Worm (Caenorhabditis elegans) whole organism, L4 larva: Measurements from ENCODE around the gene srlf-3.

Experiments used
- F37D6.2 ChIP-seq: sonication (generic microtip); optimal IDR thresholded peaks from 2 replicates; lab custom pipeline; 2016; ENCODE audit warnings: mild to moderate bottlenecking, missing genetic modification characterization, missing compliant biosample characterization
- F44E2.7 ChIP-seq: fragments of 200-800 bp; sonication (Bioruptor generic); IDR thresholded peaks from 2 replicates; pipeline ENCODE4 v2.1.2; 2022; ENCODE audit warnings: missing genetic modification characterization, missing compliant biosample characterization
- R02D3.7 ChIP-seq: fragments of 150-350 bp; sonication (generic microtip); optimal IDR thresholded peaks from 3 replicates; lab custom pipeline; 2014; ENCODE audit warnings: missing biosample characterization, missing genetic modification characterization
- T20F7.1 ChIP-seq: fragments of 200-800 bp; sonication (Bioruptor generic); optimal IDR thresholded peaks from 2 replicates; lab custom pipeline; 2018; ENCODE audit warnings: mild to moderate bottlenecking, missing genetic modification characterization, missing compliant biosample characterization
- Y105C5A.15 ChIP-seq: fragments of 200-800 bp; sonication (Bioruptor generic); IDR thresholded peaks from 2 replicates; pipeline ENCODE4 v1.3.6; 2022; ENCODE audit warnings: missing genetic modification characterization, missing compliant biosample characterization
- Y48G9A.11 ChIP-seq: fragments of 200-800 bp; sonication (Bioruptor generic); IDR thresholded peaks from 2 replicates; pipeline ENCODE4 v1.3.6; 2022; ENCODE audit warnings: missing genetic modification reagents, missing genetic modification characterization, missing compliant biosample characterization
- ZK546.5 ChIP-seq, 2 experiments: sonication (generic microtip); optimal IDR thresholded peaks; 2 replicates each; lab custom pipeline; 2017; ENCODE audit warnings: missing biosample characterization in 2 of 2, missing genetic modification characterization in 2 of 2
- aha-1 ChIP-seq: fragments of 150-350 bp; peaks from one replicate; lab custom pipeline; 2014; ENCODE audit warnings: missing biosample characterization, missing genetic modification characterization
- ama-1 ChIP-seq: fragments of 150-350 bp; optimal IDR thresholded peaks from 2 replicates; lab custom pipeline; 2014; ENCODE audit warnings: inconsistent platforms, mixed read lengths
- arid-1 ChIP-seq: fragments of 200-800 bp; sonication (Bioruptor generic); conservative IDR thresholded peaks from 2 replicates; pipeline ENCODE4 v1.3.6; 2022; ENCODE audit warnings: missing genetic modification reagents, missing genetic modification characterization, missing compliant biosample characterization
- ceh-20 ChIP-seq: fragments of 200-800 bp; sonication (Bioruptor generic); IDR thresholded peaks from 2 replicates; pipeline ENCODE4 v1.3.6; 2022; ENCODE audit warnings: missing genetic modification reagents, missing genetic modification characterization, missing compliant biosample characterization
- ceh-28 ChIP-seq: fragments of 150-350 bp; optimal IDR thresholded peaks from 2 replicates; lab custom pipeline; 2014; ENCODE audit warnings: missing biosample characterization, missing genetic modification reagents, missing genetic modification characterization
- ceh-32 ChIP-seq: sonication (generic microtip); optimal IDR thresholded peaks from 2 replicates; lab custom pipeline; 2016; ENCODE audit warnings: mild to moderate bottlenecking, missing genetic modification characterization, missing compliant biosample characterization; ENCODE audit not compliant: poor library complexity
- ctbp-1 ChIP-seq: fragments of 200-800 bp; sonication (Bioruptor generic); IDR thresholded peaks from 2 replicates; pipeline ENCODE4 v1.3.6; 2022; ENCODE audit warnings: missing genetic modification reagents, missing genetic modification characterization, missing compliant biosample characterization
- daf-12 ChIP-seq: fragments of 150-350 bp; optimal IDR thresholded peaks from 2 replicates; lab custom pipeline; 2014; ENCODE audit warnings: missing biosample characterization, missing genetic modification reagents, missing genetic modification characterization
- dmd-6 ChIP-seq: fragments of 200-800 bp; sonication (Bioruptor generic); IDR thresholded peaks from 2 replicates; pipeline ENCODE4 v1.3.6; 2022; ENCODE audit warnings: missing genetic modification reagents, missing genetic modification characterization, missing compliant biosample characterization
- dmd-8 ChIP-seq: fragments of 200-800 bp; sonication (Bioruptor generic); IDR thresholded peaks from 2 replicates; pipeline ENCODE4 v1.3.6; 2022; ENCODE audit warnings: missing genetic modification characterization, missing compliant biosample characterization
- egl-27 ChIP-seq: sonication (generic microtip); optimal IDR thresholded peaks from 3 replicates; lab custom pipeline; 2017; ENCODE audit warnings: missing biosample characterization, missing genetic modification reagents, missing genetic modification characterization
- hif-1 ChIP-seq, 2 experiments: sonication (generic microtip); optimal IDR thresholded peaks; 2 replicates each; lab custom pipeline; 2016 to 2017; ENCODE audit warnings: missing compliant biosample characterization in 2 of 2, missing genetic modification characterization in 2 of 2, missing genetic modification reagents in 2 of 2, missing genotype in 2 of 2, mild to moderate bottlenecking in 1 of 2
- hmg-1.1 ChIP-seq: fragments of 200-800 bp; sonication (Bioruptor generic); IDR thresholded peaks from 2 replicates; pipeline ENCODE4 v1.3.6; 2022; ENCODE audit warnings: missing genetic modification reagents, missing genetic modification characterization, missing compliant biosample characterization
- jun-1 ChIP-seq: fragments of 150-350 bp; optimal IDR thresholded peaks from 2 replicates; lab custom pipeline; 2014; ENCODE audit warnings: missing biosample characterization, missing genetic modification reagents, missing genetic modification characterization
- lin-1 ChIP-seq: fragments of 200-800 bp; sonication (Bioruptor generic); IDR thresholded peaks from 2 replicates; pipeline ENCODE4 v1.3.6; 2022; ENCODE audit warnings: missing genetic modification reagents, missing genetic modification characterization, missing compliant biosample characterization
- lin-29 ChIP-seq: fragments of 200-800 bp; sonication (Bioruptor generic); IDR thresholded peaks from 2 replicates; pipeline ENCODE4 v1.3.6; 2022; ENCODE audit warnings: missing genetic modification reagents, missing genetic modification characterization, missing compliant biosample characterization
- madf-5 ChIP-seq, 2 experiments: fragments of 200-800 bp; sonication (Bioruptor generic); IDR thresholded peaks; 2 replicates each; pipeline ENCODE4 v1.3.6; 2022; ENCODE audit warnings: missing compliant biosample characterization in 2 of 2, missing genetic modification characterization in 2 of 2
- mdl-1 ChIP-seq, 2 experiments: fragments of 150-350 bp in 1 of 2; sonication (generic microtip) in 1 of 2; optimal IDR thresholded peaks; 2 replicates each; lab custom pipeline; 2014 to 2017; ENCODE audit warnings: missing biosample characterization in 2 of 2, missing genetic modification characterization in 2 of 2
- mep-1 ChIP-seq: fragments of 150-350 bp; sonication (generic microtip); optimal IDR thresholded peaks from 3 replicates; lab custom pipeline; 2014; ENCODE audit warnings: missing biosample characterization, missing genetic modification characterization
- nhr-102 ChIP-seq: sonication (generic microtip); optimal IDR thresholded peaks from 2 replicates; lab custom pipeline; 2016; ENCODE audit warnings: mild to moderate bottlenecking, missing genetic modification characterization, moderate library complexity, missing compliant biosample characterization
- nhr-11 ChIP-seq: fragments of 150-350 bp; optimal IDR thresholded peaks from 2 replicates; lab custom pipeline; 2014; ENCODE audit warnings: missing biosample characterization, missing genetic modification characterization
- nhr-111 ChIP-seq: fragments of 200-800 bp; sonication (Bioruptor generic); optimal IDR thresholded peaks from 2 replicates; lab custom pipeline; 2018; ENCODE audit warnings: mild to moderate bottlenecking, missing genetic modification characterization, missing compliant biosample characterization
- nhr-28 ChIP-seq: fragments of 150-350 bp; optimal IDR thresholded peaks from 2 replicates; lab custom pipeline; 2014; ENCODE audit warnings: missing biosample characterization, missing genetic modification characterization
- nhr-41 ChIP-seq: fragments of 200-800 bp; sonication (Bioruptor generic); IDR thresholded peaks from 2 replicates; pipeline ENCODE4 v1.3.6; 2022; ENCODE audit warnings: missing genetic modification reagents, missing genetic modification characterization, missing compliant biosample characterization
- nhr-42 ChIP-seq: fragments of 200-800 bp; sonication (Bioruptor generic); IDR thresholded peaks from 2 replicates; pipeline ENCODE4 v1.3.6; 2022; ENCODE audit warnings: missing genetic modification characterization, missing compliant biosample characterization
- pha-4 ChIP-seq, 2 experiments: fragments of 150-350 bp in 1 of 2; fragments of 200-800 bp in 1 of 2; sonication (Bioruptor generic) in 1 of 2; IDR thresholded peaks in 1 of 2; optimal IDR thresholded peaks in 1 of 2; 2 replicates each; pipeline versions ENCODE4 v1.3.6 to Lab custom; 2014 to 2022; ENCODE audit warnings: missing genetic modification characterization in 2 of 2, missing genetic modification reagents in 2 of 2, missing biosample characterization in 1 of 2, missing compliant biosample characterization in 1 of 2
- pqm-1 ChIP-seq: sonication (generic microtip); optimal IDR thresholded peaks from 2 replicates; lab custom pipeline; 2017; ENCODE audit warnings: missing biosample characterization, missing genetic modification characterization
- sdz-12 ChIP-seq: fragments of 200-800 bp; sonication (Bioruptor generic); optimal IDR thresholded peaks from 2 replicates; lab custom pipeline; 2018; ENCODE audit warnings: mild to moderate bottlenecking, missing genetic modification characterization, missing compliant biosample characterization
- set-16 ChIP-seq: fragments of 200-800 bp; sonication (Bioruptor generic); IDR thresholded peaks from 2 replicates; pipeline ENCODE4 v1.3.6; 2022; ENCODE audit warnings: missing genetic modification reagents, missing genetic modification characterization, missing compliant biosample characterization
- skn-1 ChIP-seq: fragments of 150-350 bp; optimal IDR thresholded peaks from 2 replicates; lab custom pipeline; 2014; ENCODE audit warnings: missing biosample characterization, missing genetic modification characterization
- snpc-4 ChIP-seq: fragments of 150-350 bp; optimal IDR thresholded peaks from 2 replicates; lab custom pipeline; 2014; ENCODE audit warnings: missing biosample characterization, missing genetic modification characterization
- tag-97 ChIP-seq: fragments of 200-800 bp; sonication (Bioruptor generic); IDR thresholded peaks from 2 replicates; pipeline ENCODE4 v1.3.6; 2022; ENCODE audit warnings: missing genetic modification characterization, missing compliant biosample characterization
- unc-130 ChIP-seq: sonication (generic microtip); optimal IDR thresholded peaks from 2 replicates; lab custom pipeline; 2016; ENCODE audit warnings: missing genetic modification reagents, missing genetic modification characterization, missing compliant biosample characterization
- unc-39 ChIP-seq: sonication (generic microtip); optimal IDR thresholded peaks from 2 replicates; lab custom pipeline; 2017; ENCODE audit warnings: missing biosample characterization, missing genetic modification characterization
- zip-11 ChIP-seq: fragments of 200-800 bp; sonication (Bioruptor generic); IDR thresholded peaks from 2 replicates; pipeline ENCODE4 v1.3.6; 2022; ENCODE audit warnings: missing genetic modification characterization, missing compliant biosample characterization
- ztf-11 ChIP-seq: fragments of 150-350 bp; optimal IDR thresholded peaks from 2 replicates; lab custom pipeline; 2014; ENCODE audit warnings: missing biosample characterization, missing genetic modification characterization

The srlf-3 gene

DNA sequence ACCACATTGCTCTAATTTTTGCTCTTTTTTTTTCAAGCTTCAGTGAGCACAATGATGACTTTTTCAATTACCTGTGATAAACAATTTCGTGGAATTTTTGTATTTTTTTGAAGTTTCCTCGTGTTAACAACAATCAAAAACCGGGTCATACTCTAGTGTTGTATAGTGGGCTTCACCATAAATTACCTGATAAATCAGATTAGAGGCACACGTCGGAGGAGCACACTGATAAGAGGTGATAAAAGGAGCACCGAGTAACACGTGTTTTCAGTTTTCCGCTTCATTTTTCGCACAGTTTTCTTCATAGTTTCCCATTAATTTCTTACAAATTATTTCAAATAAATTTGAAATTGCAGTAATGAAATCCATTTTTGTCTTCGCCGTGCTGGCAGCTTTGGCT is 6.0 kb upstream of the srlf-3 start, which contains the start of gene spp-8 (continued):
- TF ChIP-seq ceh-20 (GFP tag; lab: Robert Waterston, UW) (peak; percentile 92), ceh-32 (no peak), Y48G9A.11 (GFP tag; lab: Robert Waterston, UW) (no peak), mep-1 (no peak), nhr-41 (GFP tag; lab: Robert Waterston, UW) (no peak), F44E2.7 (GFP tag; lab: Robert Waterston, UW) (no peak), mdl-1 (tag; optimal IDR thresholded peaks at IDR 0.05; lab: Kevin White, UChicago) (peak in 1 of 2 experiments; percentile 74), sdz-12 (GFP tag; lab: Kevin White, UChicago) (no peak), ZK546.5 (tag; optimal IDR thresholded peaks at IDR 0.05; lab: Kevin White, UChicago) (no peak), pqm-1 (tag; lab: Kevin White, UChicago) (peak; percentile 93), ctbp-1 (GFP tag; lab: Robert Waterston, UW) (no peak), hmg-1.1 (no peak), set-16 (GFP tag; lab: Robert Waterston, UW) (no peak), nhr-42 (GFP tag; lab: Robert Waterston, UW) (no peak), ceh-28 (tag; lab: Kevin White, UChicago) (no peak), F37D6.2 (no peak), ztf-11 (tag; lab: Kevin White, UChicago) (no peak), pha-4 (GFP tag; IDR thresholded peaks at IDR 0.05; lab: Robert Waterston, UW) (peak; percentile 45; the same call in 1 of the 2 replicates), pha-4 (tag; optimal IDR thresholded peaks at IDR 0.05; lab: Kevin White, UChicago) (no peak), unc-130 (no peak), madf-5 (GFP tag; IDR thresholded peaks at IDR 0.05; lab: Robert Waterston, UW) (no peak), nhr-111 (no peak), arid-1 (GFP tag; lab: Robert Waterston, UW) (no peak), nhr-102 (tag; lab: Kevin White, UChicago) (peak; percentile 15), daf-12 (tag; lab: Kevin White, UChicago) (no peak), T20F7.1 (no peak), dmd-6 (GFP tag; lab: Robert Waterston, UW) (peak; percentile 94), R02D3.7 (tag; lab: Kevin White, UChicago) (no peak)

DNA sequence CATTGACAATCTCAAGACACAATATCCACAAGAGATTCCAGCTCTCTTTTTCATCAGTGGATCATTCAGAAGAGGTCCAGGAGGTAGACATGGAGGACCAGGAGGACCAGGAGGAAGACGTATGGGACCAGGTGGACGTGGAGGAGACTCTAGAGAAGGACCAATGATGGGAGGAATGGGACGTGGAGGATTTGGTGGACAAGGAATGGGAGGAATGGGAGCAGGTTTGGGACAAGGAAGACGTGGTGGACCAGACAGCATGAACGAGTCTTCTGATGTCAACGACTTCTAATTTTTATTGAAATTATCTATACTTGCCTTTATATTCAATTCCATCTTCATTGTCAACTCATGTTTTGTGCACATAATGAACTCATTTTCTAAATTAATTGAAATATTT is 760 bp downstream of the srlf-3 start:
- TF ChIP-seq jun-1 (tag; lab: Kevin White, UChicago): no peak
- peak; percentile 92 for TF ChIP-seq aha-1 (tag; lab: Kevin White, UChicago)
- TF ChIP-seq mdl-1 (tag; optimal IDR thresholded peaks at IDR 0.05; lab: Kevin White, UChicago): no peak
- TF ChIP-seq ama-1 (lab: Kevin White, UChicago): no peak
- TF ChIP-seq nhr-11 (tag; lab: Kevin White, UChicago): no peak

DNA sequence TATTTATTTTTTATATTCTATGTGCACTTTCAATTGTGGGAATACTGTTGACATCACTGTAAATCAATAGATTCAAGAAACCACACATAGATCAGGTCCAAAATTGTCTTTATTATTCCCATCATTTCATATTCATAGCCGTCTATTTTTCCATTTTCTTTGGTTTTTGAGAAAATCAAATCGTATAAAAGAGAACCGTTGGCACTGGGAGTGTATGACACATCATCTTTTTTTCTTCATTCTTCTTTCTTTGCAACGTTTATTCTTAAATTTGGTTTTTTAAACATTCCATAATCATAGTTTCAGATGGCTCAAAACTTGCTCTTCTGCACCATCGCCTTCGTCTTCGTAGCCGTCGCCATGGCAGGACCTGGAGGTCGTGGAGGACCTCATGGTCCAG is 2.6 kb downstream of the srlf-3 start, which contains the start of gene srlf-2:
Gene srlf-2 (plus strand): TSS at position 301 of the 400 bp plus-strand sequence.
- TF ChIP-seq dmd-8 (GFP tag; lab: Robert Waterston, UW) (no peak), lin-1 (no peak), pqm-1 (tag; lab: Kevin White, UChicago) (no peak), tag-97 (no peak), zip-11 (GFP tag; lab: Robert Waterston, UW) (no peak), egl-27 (tag; lab: Kevin White, UChicago) (no peak)

DNA sequence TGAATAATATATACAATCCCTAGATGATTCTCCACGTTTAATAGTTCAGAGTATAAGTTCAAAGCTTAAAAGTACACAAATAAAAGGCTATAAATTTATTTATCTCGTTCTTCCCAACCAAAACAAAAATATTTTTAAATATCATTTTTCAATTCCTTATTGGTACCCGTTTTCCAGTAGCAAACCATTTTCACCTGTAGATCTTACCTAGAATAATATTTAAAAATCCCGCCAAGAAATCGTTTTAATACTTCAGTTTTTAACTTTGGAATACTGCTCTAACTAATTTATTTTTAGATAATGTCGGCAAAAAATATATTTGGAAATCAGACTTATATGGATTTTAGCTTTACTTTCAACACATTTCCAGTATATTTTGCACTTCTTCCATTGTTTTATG is 5.0 kb downstream of the srlf-3 start, which contains the start of gene sru-7:
Gene sru-7 (plus strand): TSS at position 301 of the 400 bp plus-strand sequence.
- no peak for TF ChIP-seq unc-39 (tag; lab: Kevin White, UChicago)
- TF ChIP-seq hif-1 (tag; optimal IDR thresholded peaks at IDR 0.05; lab: Kevin White, UChicago): no peak
- no peak for TF ChIP-seq snpc-4 (tag; lab: Kevin White, UChicago)
- TF ChIP-seq daf-12 (tag; lab: Kevin White, UChicago): no peak
- no peak for TF ChIP-seq Y48G9A.11 (GFP tag; lab: Robert Waterston, UW)
- no peak for TF ChIP-seq pqm-1 (tag; lab: Kevin White, UChicago)
- TF ChIP-seq nhr-28 (tag; lab: Kevin White, UChicago): no peak
- TF ChIP-seq dmd-8 (GFP tag; lab: Robert Waterston, UW): no peak
- TF ChIP-seq skn-1 (tag; lab: Kevin White, UChicago): no peak
- no peak for TF ChIP-seq lin-29 (GFP tag; lab: Robert Waterston, UW)
- TF ChIP-seq mdl-1 (tag; optimal IDR thresholded peaks at IDR 0.05; lab: Kevin White, UChicago): no peak
- no peak for TF ChIP-seq lin-1
- TF ChIP-seq Y105C5A.15: no peak
